Worm (Caenorhabditis elegans) whole organism, midembryonic: ENCODE data around the gene gst-16.

Experiments
- cog-1 ChIP-seq: sonication (generic microtip); optimal IDR thresholded peaks from 2 replicates; lab custom pipeline; 2016; ENCODE audit warnings: missing genetic modification characterization, missing compliant biosample characterization
- flt-1 ChIP-seq: fragments of 200-800 bp; sonication (Bioruptor generic); IDR thresholded peaks from 2 replicates; pipeline ENCODE4 v1.3.6; 2022; ENCODE audit warnings: missing genetic modification characterization, missing compliant biosample characterization
- med-1 ChIP-seq: sonication (generic microtip); optimal IDR thresholded peaks from 2 replicates; lab custom pipeline; 2017; ENCODE audit warnings: missing genetic modification characterization, mild to moderate bottlenecking, missing compliant biosample characterization, antibody characterized with exemption, missing genetic modification reagents; ENCODE audit not compliant: insufficient read depth
- ref-1 ChIP-seq: fragments of 200-800 bp; sonication (Bioruptor generic); conservative IDR thresholded peaks from 2 replicates; pipeline ENCODE4 v1.3.6; 2022; ENCODE audit warnings: missing genetic modification reagents, missing genetic modification characterization, missing compliant biosample characterization
- tab-1 ChIP-seq: fragments of 200-800 bp; sonication (Bioruptor generic); IDR thresholded peaks from 2 replicates; pipeline ENCODE4 v1.3.6; 2022; ENCODE audit warnings: missing genetic modification characterization, missing compliant biosample characterization

DNA sequence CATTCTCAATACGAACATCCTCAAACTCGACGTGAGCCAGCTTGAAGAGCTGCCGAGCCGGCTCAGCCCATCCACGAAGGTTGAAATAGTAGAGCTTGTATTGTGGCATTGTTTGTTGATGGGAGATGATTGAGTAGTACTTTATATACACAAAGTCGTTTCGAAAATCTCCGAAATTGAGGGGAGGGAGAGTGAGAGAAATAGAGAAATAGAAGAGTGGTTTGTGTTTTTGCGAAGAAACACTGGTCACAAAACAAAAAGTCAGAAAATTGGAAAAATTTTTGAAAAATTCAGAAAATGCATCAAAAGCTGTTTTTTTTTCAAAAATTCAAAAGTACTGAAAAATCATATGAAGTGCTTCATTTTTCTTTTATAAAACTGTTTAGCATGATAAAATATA, 13.1 kb downstream of the gst-16 start, which contains the start of gene gst-24:
- TF ChIP-seq cog-1 (tag; lab: Kevin White, UChicago) (no peak), flt-1 (GFP tag; lab: Robert Waterston, UW) (no peak), tab-1 (GFP tag; lab: Robert Waterston, UW) (no peak), med-1 (GFP tag; lab: Kevin White, UChicago) (no peak), ref-1 (no peak)
